Worm (Caenorhabditis elegans) whole organism, late embryonic: Measurements from ENCODE around the gene K09D9.3.

Experiments
- F13H6.1 ChIP-seq: sonication (generic microtip); optimal IDR thresholded peaks from 2 replicates; lab custom pipeline; 2016; ENCODE audit warnings: missing genetic modification characterization, missing compliant biosample characterization
- T23F11.4 ChIP-seq: fragments of 200-800 bp; sonication (Bioruptor generic); optimal IDR thresholded peaks from 2 replicates; lab custom pipeline; 2018; ENCODE audit warnings: mild to moderate bottlenecking, missing genetic modification characterization, missing compliant biosample characterization
- ahr-1 ChIP-seq: sonication (generic microtip); optimal IDR thresholded peaks from 2 replicates; lab custom pipeline; 2016; ENCODE audit warnings: missing genetic modification characterization, missing compliant biosample characterization
- ceh-19 ChIP-seq: fragments of 200-800 bp; sonication (Bioruptor generic); optimal IDR thresholded peaks from 2 replicates; lab custom pipeline; 2018; ENCODE audit warnings: mild to moderate bottlenecking, missing genetic modification characterization, missing compliant biosample characterization
- ceh-2 ChIP-seq: sonication (generic microtip); optimal IDR thresholded peaks from 2 replicates; lab custom pipeline; 2016; ENCODE audit warnings: missing genotype, missing genetic modification characterization, missing compliant biosample characterization
- ceh-34 ChIP-seq: sonication (generic microtip); optimal IDR thresholded peaks from 2 replicates; lab custom pipeline; 2016; ENCODE audit warnings: mild to moderate bottlenecking, missing genetic modification characterization, missing compliant biosample characterization
- ceh-45 ChIP-seq: fragments of 200-800 bp; sonication (Bioruptor generic); IDR thresholded peaks from 2 replicates; pipeline ENCODE4 v1.3.6; 2022; ENCODE audit warnings: missing genetic modification reagents, missing genetic modification characterization, missing compliant biosample characterization
- ceh-6 ChIP-seq: fragments of 200-800 bp; sonication (Bioruptor generic); optimal IDR thresholded peaks from 2 replicates; lab custom pipeline; 2018; ENCODE audit warnings: mild to moderate bottlenecking, missing genetic modification characterization, missing compliant biosample characterization
- dmd-4 ChIP-seq: sonication (generic microtip); optimal IDR thresholded peaks from 2 replicates; lab custom pipeline; 2016; ENCODE audit warnings: borderline replicate concordance, missing genetic modification characterization, missing compliant biosample characterization
- elt-2 ChIP-seq: sonication (generic microtip); optimal IDR thresholded peaks from 2 replicates; lab custom pipeline; 2016; ENCODE audit warnings: missing genetic modification reagents, missing genetic modification characterization, missing compliant biosample characterization
- ets-4 ChIP-seq: sonication (generic microtip); optimal IDR thresholded peaks from 2 replicates; lab custom pipeline; 2016; ENCODE audit warnings: missing genetic modification characterization, missing compliant biosample characterization
- eyg-1 ChIP-seq: sonication (generic microtip); optimal IDR thresholded peaks from 2 replicates; lab custom pipeline; 2016; ENCODE audit warnings: missing genotype, missing genetic modification characterization, missing compliant biosample characterization
- fax-1 ChIP-seq: sonication (generic microtip); optimal IDR thresholded peaks from 2 replicates; lab custom pipeline; 2016; ENCODE audit warnings: missing genotype, missing genetic modification characterization, missing compliant biosample characterization
- fkh-10 ChIP-seq: fragments of 150-350 bp; optimal IDR thresholded peaks from 2 replicates; lab custom pipeline; 2014; ENCODE audit warnings: missing biosample characterization, missing genetic modification reagents, missing genetic modification characterization
- fkh-6 ChIP-seq: sonication (generic microtip); optimal IDR thresholded peaks from 2 replicates; lab custom pipeline; 2016; ENCODE audit warnings: missing genetic modification characterization, missing compliant biosample characterization
- gmeb-2 ChIP-seq: sonication (generic microtip); optimal IDR thresholded peaks from 2 replicates; lab custom pipeline; 2016; ENCODE audit warnings: missing genetic modification characterization, inconsistent platforms, missing compliant biosample characterization
- hlh-13 ChIP-seq: fragments of 200-800 bp; sonication (Bioruptor generic); optimal IDR thresholded peaks from 2 replicates; lab custom pipeline; 2018; ENCODE audit warnings: mild to moderate bottlenecking, missing genetic modification characterization, missing compliant biosample characterization
- hlh-30 ChIP-seq: sonication (generic microtip); optimal IDR thresholded peaks from 2 replicates; lab custom pipeline; 2017; ENCODE audit warnings: antibody characterized with exemption, missing genetic modification characterization, missing compliant biosample characterization; ENCODE audit not compliant: insufficient read depth
- hlh-6 ChIP-seq: sonication (generic microtip); optimal IDR thresholded peaks from 2 replicates; lab custom pipeline; 2016; ENCODE audit warnings: missing genotype, missing genetic modification characterization, missing compliant biosample characterization
- lim-6 ChIP-seq: sonication (generic microtip); optimal IDR thresholded peaks from 2 replicates; lab custom pipeline; 2016; ENCODE audit warnings: missing genetic modification characterization, missing compliant biosample characterization
- lin-11 ChIP-seq: fragments of 200-800 bp; sonication (Bioruptor generic); optimal IDR thresholded peaks from 2 replicates; lab custom pipeline; 2018; ENCODE audit warnings: mild to moderate bottlenecking, missing genetic modification characterization, missing compliant biosample characterization
- madf-2 ChIP-seq: sonication (generic microtip); optimal IDR thresholded peaks from 2 replicates; lab custom pipeline; 2017; ENCODE audit warnings: missing genetic modification characterization, missing compliant biosample characterization
- nhr-11 ChIP-seq: fragments of 150-350 bp; optimal IDR thresholded peaks from 2 replicates; lab custom pipeline; 2014; ENCODE audit warnings: missing biosample characterization, missing genetic modification characterization
- odd-2 ChIP-seq: sonication (generic microtip); optimal IDR thresholded peaks from 2 replicates; lab custom pipeline; 2017; ENCODE audit warnings: antibody characterized with exemption, mild to moderate bottlenecking, missing genetic modification characterization, missing compliant biosample characterization
- pax-1 ChIP-seq: fragments of 150-350 bp; optimal IDR thresholded peaks from 2 replicates; lab custom pipeline; 2014; ENCODE audit warnings: missing biosample characterization, missing genetic modification characterization
- pqm-1 ChIP-seq: sonication (generic microtip); optimal IDR thresholded peaks from 2 replicates; lab custom pipeline; 2016; ENCODE audit warnings: missing genetic modification characterization, missing compliant biosample characterization
- ref-2 ChIP-seq: sonication (generic microtip); optimal IDR thresholded peaks from 2 replicates; lab custom pipeline; 2016; ENCODE audit warnings: missing genetic modification characterization, missing compliant biosample characterization
- sdc-2 ChIP-seq: sonication (generic microtip); optimal IDR thresholded peaks from 2 replicates; lab custom pipeline; 2016; ENCODE audit warnings: missing genotype, missing genetic modification characterization, missing compliant biosample characterization
- sox-2 ChIP-seq: fragments of 200-800 bp; sonication (Bioruptor generic); IDR thresholded peaks from 2 replicates; pipeline ENCODE4 v1.3.6; 2022; ENCODE audit warnings: missing genetic modification reagents, missing genetic modification characterization, missing compliant biosample characterization
- syd-9 ChIP-seq: sonication (generic microtip); optimal IDR thresholded peaks from 2 replicates; lab custom pipeline; 2016; ENCODE audit warnings: mild to moderate bottlenecking, missing genetic modification characterization, moderate library complexity, missing compliant biosample characterization
- tbx-2 ChIP-seq: sonication (generic microtip); optimal IDR thresholded peaks from 2 replicates; lab custom pipeline; 2016; ENCODE audit warnings: missing genetic modification characterization, missing compliant biosample characterization
- ttx-3 ChIP-seq: sonication (generic microtip); optimal IDR thresholded peaks from 2 replicates; lab custom pipeline; 2016; ENCODE audit warnings: missing genetic modification reagents, missing genetic modification characterization, missing compliant biosample characterization
- unc-42 ChIP-seq: sonication (generic microtip); optimal IDR thresholded peaks from 2 replicates; lab custom pipeline; 2016; ENCODE audit warnings: missing genotype, missing genetic modification characterization, missing compliant biosample characterization
- unc-55 ChIP-seq: sonication (generic microtip); optimal IDR thresholded peaks from 2 replicates; lab custom pipeline; 2017; ENCODE audit warnings: missing biosample characterization, missing genetic modification reagents, missing genetic modification characterization

Gene K09D9.3

ce11 chrV:3974361-3974760 lies 44.9 kb upstream of the K09D9.3 start, which contains the start of gene str-82:
TSS of gene str-82 (plus strand) at chrV:3974661.
- TF ChIP-seq ceh-2 (tag; lab: Kevin White, UChicago) (no peak), ttx-3 (tag; lab: Kevin White, UChicago) (no peak), ceh-45 (GFP tag; lab: Robert Waterston, UW) (no peak), hlh-13 (GFP tag; lab: Kevin White, UChicago) (no peak), sdc-2 (tag; lab: Kevin White, UChicago) (no peak), pax-1 (tag; lab: Kevin White, UChicago) (no peak), madf-2 (no peak), eyg-1 (tag; lab: Kevin White, UChicago) (no peak), syd-9 (tag; lab: Kevin White, UChicago) (no peak), hlh-6 (tag; lab: Kevin White, UChicago) (no peak), ahr-1 (tag; lab: Kevin White, UChicago) (no peak), F13H6.1 (no peak), ceh-19 (GFP tag; lab: Kevin White, UChicago) (no peak), unc-55 (no peak), sox-2 (GFP tag; lab: Robert Waterston, UW) (no peak), odd-2 (tag; lab: Kevin White, UChicago) (no peak)

- no peak for TF ChIP-seq ceh-34 (tag; lab: Kevin White, UChicago)
- TF ChIP-seq pax-1 (tag; lab: Kevin White, UChicago) = no peak
- no peak for TF ChIP-seq fax-1 (tag; lab: Kevin White, UChicago)
- TF ChIP-seq unc-42 (tag; lab: Kevin White, UChicago) = no peak
- TF ChIP-seq fkh-6 (tag; lab: Kevin White, UChicago) = no peak
- no peak for TF ChIP-seq nhr-11
- TF ChIP-seq eyg-1 (tag; lab: Kevin White, UChicago) = no peak
- TF ChIP-seq fkh-10 (GFP tag; lab: Kevin White, UChicago) = no peak
Measured at ce11 chrV:3976964-3977363, 42.3 kb upstream of the K09D9.3 start, which contains the start of gene str-83. TSS of gene str-83 (plus strand) at chrV:3977264.

- TF ChIP-seq pax-1 (tag; lab: Kevin White, UChicago) (no peak), fkh-10 (GFP tag; lab: Kevin White, UChicago) (no peak), lim-6 (tag; lab: Kevin White, UChicago) (no peak)
Measured at ce11 chrV:3979053-3979452, 40.2 kb upstream of the K09D9.3 start, which contains the start of gene nlp-34. TSS of gene nlp-34 (minus strand) at chrV:3979134.

- no peak for TF ChIP-seq ets-4 (tag; lab: Kevin White, UChicago)
- TF ChIP-seq elt-2 (tag; lab: Kevin White, UChicago) = peak; percentile 61
- peak; percentile 3 for TF ChIP-seq ref-2 (tag; lab: Kevin White, UChicago)
Measured at ce11 chrV:3979819-3980218, 39.5 kb upstream of the K09D9.3 start, which contains the start of gene nlp-31. TSS of gene nlp-31 (plus strand) at chrV:3980055.

- TF ChIP-seq tbx-2 (tag; lab: Kevin White, UChicago) (no peak), unc-55 (no peak), ahr-1 (tag; lab: Kevin White, UChicago) (no peak), gmeb-2 (no peak), nhr-11 (no peak), hlh-30 (tag; lab: Kevin White, UChicago) (no peak), T23F11.4 (GFP tag; lab: Kevin White, UChicago) (no peak), lin-11 (no peak), unc-42 (tag; lab: Kevin White, UChicago) (no peak), ceh-19 (GFP tag; lab: Kevin White, UChicago) (no peak), F13H6.1 (no peak), ceh-6 (GFP tag; lab: Kevin White, UChicago) (no peak), ets-4 (tag; lab: Kevin White, UChicago) (no peak), pqm-1 (tag; lab: Kevin White, UChicago) (no peak), dmd-4 (no peak)
Measured at ce11 chrV:3980228-3980933, 38.9 kb upstream of the K09D9.3 start.
